Worm (Caenorhabditis elegans) whole organism, L2 larva: ENCODE results near the gene srd-35.

ENCODE experiments used
- C34F6.9 ChIP-seq: fragments of 150-350 bp; optimal IDR thresholded peaks from 2 replicates; lab custom pipeline; 2014; ENCODE audit warnings: missing biosample characterization, missing genetic modification characterization
- F13H6.1 ChIP-seq: sonication (generic microtip); optimal IDR thresholded peaks from 2 replicates; lab custom pipeline; 2016; ENCODE audit warnings: missing genetic modification characterization, missing compliant biosample characterization
- R02D3.7 ChIP-seq: fragments of 150-350 bp; optimal IDR thresholded peaks from 2 replicates; lab custom pipeline; 2014; ENCODE audit warnings: missing biosample characterization, missing genetic modification characterization
- Y55F3AM.14 ChIP-seq: fragments of 200-800 bp; sonication (Bioruptor generic); optimal IDR thresholded peaks from 2 replicates; lab custom pipeline; 2018; ENCODE audit warnings: mild to moderate bottlenecking, missing genetic modification characterization, missing compliant biosample characterization
- ZK546.5 ChIP-seq: sonication (generic microtip); optimal IDR thresholded peaks from 2 replicates; lab custom pipeline; 2017; ENCODE audit warnings: missing biosample characterization, missing genetic modification characterization
- alr-1 ChIP-seq: fragments of 150-350 bp; optimal IDR thresholded peaks from 2 replicates; lab custom pipeline; 2014; ENCODE audit warnings: missing biosample characterization, missing genetic modification characterization
- aly-2 ChIP-seq: fragments of 150-350 bp; optimal IDR thresholded peaks from 2 replicates; lab custom pipeline; 2014; ENCODE audit warnings: missing biosample characterization, missing genetic modification characterization
- ama-1 ChIP-seq: fragments of 150-350 bp; optimal IDR thresholded peaks from 2 replicates; lab custom pipeline; 2018; ENCODE audit warnings: inconsistent platforms
- blmp-1 ChIP-seq: sonication (generic microtip); optimal IDR thresholded peaks from 2 replicates; lab custom pipeline; 2017; ENCODE audit warnings: missing genetic modification characterization, mild to moderate bottlenecking, missing compliant biosample characterization, antibody characterized with exemption, moderate library complexity; ENCODE audit not compliant: insufficient read depth
- ceh-16 ChIP-seq: fragments of 150-350 bp; optimal IDR thresholded peaks from 2 replicates; lab custom pipeline; 2014; ENCODE audit warnings: missing biosample characterization, missing genetic modification characterization
- ceh-82 ChIP-seq: fragments of 150-350 bp; optimal IDR thresholded peaks from 2 replicates; lab custom pipeline; 2014; ENCODE audit warnings: missing biosample characterization, missing genetic modification characterization
- crh-2 ChIP-seq: sonication (generic microtip); optimal IDR thresholded peaks from 2 replicates; lab custom pipeline; 2017; ENCODE audit warnings: missing biosample characterization, missing genetic modification characterization
- dmd-4 ChIP-seq: sonication (generic microtip); optimal IDR thresholded peaks from 2 replicates; lab custom pipeline; 2017; ENCODE audit warnings: missing biosample characterization, missing genetic modification characterization
- egl-27 ChIP-seq: sonication (generic microtip); optimal IDR thresholded peaks from 3 replicates; lab custom pipeline; 2017; ENCODE audit warnings: missing biosample characterization, missing genetic modification reagents, missing genetic modification characterization
- elt-1 ChIP-seq: fragments of 150-350 bp; optimal IDR thresholded peaks from 2 replicates; lab custom pipeline; 2014; ENCODE audit warnings: missing biosample characterization, missing genetic modification characterization
- lin-11 ChIP-seq: fragments of 150-350 bp; sonication (generic microtip); optimal IDR thresholded peaks from 2 replicates; lab custom pipeline; 2014; ENCODE audit warnings: missing biosample characterization, missing genetic modification characterization, inconsistent platforms, mixed read lengths
- lin-13 ChIP-seq: fragments of 150-350 bp; optimal IDR thresholded peaks from 2 replicates; lab custom pipeline; 2014; ENCODE audit warnings: missing biosample characterization, missing genetic modification reagents, missing genetic modification characterization
- lin-39 ChIP-seq: fragments of 150-350 bp; optimal IDR thresholded peaks from 2 replicates; lab custom pipeline; 2014; ENCODE audit warnings: missing biosample characterization, missing genetic modification reagents, missing genetic modification characterization
- mab-5 ChIP-seq: fragments of 150-350 bp; optimal IDR thresholded peaks from 2 replicates; lab custom pipeline; 2014; ENCODE audit warnings: missing biosample characterization, missing genetic modification characterization
- mbf-1 ChIP-seq: sonication (generic microtip); optimal IDR thresholded peaks from 2 replicates; lab custom pipeline; 2017; ENCODE audit warnings: missing biosample characterization, missing genetic modification characterization
- nhr-10 ChIP-seq: sonication (generic microtip); optimal IDR thresholded peaks from 2 replicates; lab custom pipeline; 2017; ENCODE audit warnings: missing biosample characterization, missing genetic modification characterization
- nhr-11 ChIP-seq: fragments of 150-350 bp; optimal IDR thresholded peaks from 2 replicates; lab custom pipeline; 2014; ENCODE audit warnings: missing biosample characterization, missing genetic modification characterization
- nhr-12 ChIP-seq: fragments of 150-350 bp; optimal IDR thresholded peaks from 2 replicates; lab custom pipeline; 2014; ENCODE audit warnings: missing biosample characterization, missing genetic modification characterization
- nhr-21 ChIP-seq: fragments of 150-350 bp; optimal IDR thresholded peaks from 2 replicates; lab custom pipeline; 2014; ENCODE audit warnings: missing biosample characterization, missing genetic modification characterization
- nhr-23 ChIP-seq: fragments of 150-350 bp; optimal IDR thresholded peaks from 2 replicates; lab custom pipeline; 2014; ENCODE audit warnings: missing biosample characterization, missing genetic modification reagents, missing genetic modification characterization
- nhr-237 ChIP-seq: fragments of 150-350 bp; optimal IDR thresholded peaks from 2 replicates; lab custom pipeline; 2014; ENCODE audit warnings: missing biosample characterization, missing genetic modification characterization
- nhr-25 ChIP-seq: fragments of 150-350 bp; sonication (generic microtip); optimal IDR thresholded peaks from 3 replicates; lab custom pipeline; 2014; ENCODE audit warnings: missing biosample characterization, missing genetic modification characterization
- peb-1 ChIP-seq: fragments of 150-350 bp; optimal IDR thresholded peaks from 2 replicates; lab custom pipeline; 2014; ENCODE audit warnings: missing biosample characterization, missing genetic modification characterization
- sem-4 ChIP-seq: fragments of 150-350 bp; optimal IDR thresholded peaks from 2 replicates; lab custom pipeline; 2014; ENCODE audit warnings: missing biosample characterization, missing genetic modification reagents, missing genetic modification characterization
- skn-1 ChIP-seq: sonication (generic microtip); optimal IDR thresholded peaks from 2 replicates; lab custom pipeline; 2017; ENCODE audit warnings: missing biosample characterization, missing genetic modification characterization
- sma-3 ChIP-seq: sonication (generic microtip); optimal IDR thresholded peaks from 2 replicates; lab custom pipeline; 2016; ENCODE audit warnings: missing genetic modification reagents, missing genetic modification characterization, missing compliant biosample characterization
- sma-9 ChIP-seq, 2 experiments: fragments of 150-350 bp in 1 of 2; sonication (generic microtip) in 1 of 2; optimal IDR thresholded peaks; 2 replicates each; lab custom pipeline; 2014 to 2016; ENCODE audit warnings: missing genetic modification characterization in 2 of 2, mild to moderate bottlenecking in 1 of 2, missing biosample characterization in 1 of 2, missing compliant biosample characterization in 1 of 2, missing genetic modification reagents in 1 of 2, moderate library complexity in 1 of 2
- snpc-4 ChIP-seq: fragments of 150-350 bp; optimal IDR thresholded peaks from 2 replicates; lab custom pipeline; 2014; ENCODE audit warnings: missing biosample characterization, missing genetic modification characterization
- unc-39 ChIP-seq: fragments of 150-350 bp; optimal IDR thresholded peaks from 2 replicates; lab custom pipeline; 2014; ENCODE audit warnings: missing biosample characterization, missing genetic modification characterization
- unc-55 ChIP-seq: fragments of 150-350 bp; sonication (generic microtip); optimal IDR thresholded peaks from 3 replicates; lab custom pipeline; 2014; ENCODE audit warnings: missing biosample characterization, missing genetic modification reagents, missing genetic modification characterization
- zag-1 ChIP-seq: fragments of 150-350 bp; optimal IDR thresholded peaks from 2 replicates; lab custom pipeline; 2014; ENCODE audit warnings: missing biosample characterization, missing genetic modification characterization
- ztf-1 ChIP-seq: fragments of 200-800 bp; sonication (Bioruptor generic); conservative IDR thresholded peaks from 2 replicates; pipeline ENCODE4 v1.3.6; 2022; ENCODE audit warnings: missing genetic modification characterization, missing compliant biosample characterization
- ztf-4 ChIP-seq: fragments of 150-350 bp; optimal IDR thresholded peaks from 2 replicates; lab custom pipeline; 2014; ENCODE audit warnings: missing biosample characterization, missing genetic modification characterization

srd-35 gene

DNA sequence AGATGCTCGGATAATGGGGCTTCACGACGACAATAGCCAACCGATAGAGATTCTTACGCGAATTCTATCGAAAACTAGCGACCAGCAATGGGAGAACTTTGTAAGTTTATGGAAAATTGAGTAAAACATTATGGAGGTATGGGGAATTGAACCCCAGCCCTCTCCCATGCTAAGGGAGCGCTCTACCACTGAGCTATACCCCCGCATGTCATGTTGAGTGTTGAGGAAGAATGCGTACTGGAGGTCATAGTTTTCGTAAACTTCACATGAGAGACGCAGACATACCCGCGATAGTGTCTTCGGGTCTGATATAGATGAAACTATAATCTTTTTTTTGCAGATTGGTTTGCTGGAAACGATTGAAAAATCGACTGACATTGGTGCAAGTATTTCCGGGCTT, 39.2 kb downstream of the srd-35 start (continued):
- no peak for TF ChIP-seq R02D3.7 (tag; lab: Kevin White, UChicago)
- no peak for TF ChIP-seq nhr-10 (tag; lab: Kevin White, UChicago)
- TF ChIP-seq nhr-11 (tag; lab: Kevin White, UChicago) = no peak
- TF ChIP-seq nhr-23 (tag; lab: Kevin White, UChicago) = no peak
- TF ChIP-seq elt-1 (tag; lab: Kevin White, UChicago) = no peak
- TF ChIP-seq dmd-4 = no peak
- peak; percentile 57 for TF ChIP-seq nhr-21 (tag; lab: Kevin White, UChicago)

- TF ChIP-seq nhr-237 (tag; lab: Kevin White, UChicago) = no peak
- no peak for TF ChIP-seq peb-1
- TF ChIP-seq snpc-4 (tag; lab: Kevin White, UChicago) = no peak
- no peak for TF ChIP-seq elt-1 (tag; lab: Kevin White, UChicago)
- TF ChIP-seq ceh-82 (tag; lab: Kevin White, UChicago) = no peak
- no peak for TF ChIP-seq nhr-21 (tag; lab: Kevin White, UChicago)
- TF ChIP-seq nhr-10 (tag; lab: Kevin White, UChicago) = no peak
- TF ChIP-seq egl-27 (tag; lab: Kevin White, UChicago) = no peak
- no peak for TF ChIP-seq lin-13 (GFP tag; lab: Kevin White, UChicago)
- TF ChIP-seq ztf-4 (tag; lab: Kevin White, UChicago) = no peak
- TF ChIP-seq unc-39 (tag; lab: Kevin White, UChicago) = no peak
- TF ChIP-seq lin-11 (tag; lab: Kevin White, UChicago) = no peak
Measured at ce11 chrV:13004374-13004773, 40.2 kb downstream of the srd-35 start.

DNA sequence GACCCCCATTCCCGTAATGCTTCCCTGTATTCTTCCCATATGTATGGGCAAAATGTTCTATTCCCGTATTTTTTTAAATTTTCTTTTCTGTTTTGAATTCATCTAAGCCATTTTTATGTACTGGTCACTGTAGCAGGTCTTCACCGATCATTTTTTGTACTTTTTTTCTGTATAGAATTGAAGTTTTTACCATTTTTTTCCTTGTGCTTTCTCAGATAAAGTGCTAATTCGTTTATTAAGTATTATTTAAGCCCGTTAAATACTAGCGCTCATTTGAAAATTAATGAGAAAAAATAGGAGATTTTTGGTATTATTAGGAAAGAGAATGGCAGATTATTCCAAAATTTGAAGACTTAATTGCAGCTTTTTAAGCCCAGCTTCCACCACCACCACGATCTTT, 42.6 kb downstream of the srd-35 start:
- no peak for TF ChIP-seq C34F6.9
- no peak for TF ChIP-seq nhr-12 (tag; lab: Kevin White, UChicago)
- no peak for TF ChIP-seq aly-2 (tag; lab: Kevin White, UChicago)
- no peak for TF ChIP-seq sma-9 (GFP tag; optimal IDR thresholded peaks at IDR 0.05; lab: Kevin White, UChicago)
- TF ChIP-seq sma-9 (tag; optimal IDR thresholded peaks at IDR 0.05; lab: Kevin White, UChicago) = no peak
- TF ChIP-seq ztf-1 = no peak
- no peak for TF ChIP-seq nhr-21 (tag; lab: Kevin White, UChicago)
- no peak for TF ChIP-seq ama-1 (lab: Kevin White, UChicago)
- no peak for TF ChIP-seq dmd-4
- no peak for TF ChIP-seq sma-3 (GFP tag; lab: Kevin White, UChicago)
- TF ChIP-seq skn-1 (tag; lab: Kevin White, UChicago) = no peak
- no peak for TF ChIP-seq peb-1

ce11 chrV:13008825-13009224, 44.6 kb downstream of the srd-35 start, which contains the start of gene F15B9.10:
F15B9.10 (minus strand) TSS chrV:13008925.
- no peak for TF ChIP-seq unc-55 (GFP tag; lab: Kevin White, UChicago)
- TF ChIP-seq ztf-1 = no peak
- no peak for TF ChIP-seq alr-1 (tag; lab: Kevin White, UChicago)
- TF ChIP-seq nhr-10 (tag; lab: Kevin White, UChicago) = no peak
- no peak for TF ChIP-seq sma-9 (GFP tag; optimal IDR thresholded peaks at IDR 0.05; lab: Kevin White, UChicago)
- TF ChIP-seq sma-9 (tag; optimal IDR thresholded peaks at IDR 0.05; lab: Kevin White, UChicago) = no peak
- TF ChIP-seq snpc-4 (tag; lab: Kevin White, UChicago) = no peak
- no peak for TF ChIP-seq blmp-1 (tag; lab: Kevin White, UChicago)
- TF ChIP-seq lin-39 (tag; lab: Kevin White, UChicago) = no peak
- no peak for TF ChIP-seq unc-39 (tag; lab: Kevin White, UChicago)
- no peak for TF ChIP-seq ceh-82 (tag; lab: Kevin White, UChicago)
- no peak for TF ChIP-seq zag-1 (tag; lab: Kevin White, UChicago)
- no peak for TF ChIP-seq peb-1
- no peak for TF ChIP-seq ceh-16 (tag; lab: Kevin White, UChicago)
- no peak for TF ChIP-seq F13H6.1 (tag; lab: Kevin White, UChicago)
- no peak for TF ChIP-seq sem-4 (tag; lab: Kevin White, UChicago)
- TF ChIP-seq sma-3 (GFP tag; lab: Kevin White, UChicago) = no peak
- no peak for TF ChIP-seq mab-5
- no peak for TF ChIP-seq dmd-4

DNA sequence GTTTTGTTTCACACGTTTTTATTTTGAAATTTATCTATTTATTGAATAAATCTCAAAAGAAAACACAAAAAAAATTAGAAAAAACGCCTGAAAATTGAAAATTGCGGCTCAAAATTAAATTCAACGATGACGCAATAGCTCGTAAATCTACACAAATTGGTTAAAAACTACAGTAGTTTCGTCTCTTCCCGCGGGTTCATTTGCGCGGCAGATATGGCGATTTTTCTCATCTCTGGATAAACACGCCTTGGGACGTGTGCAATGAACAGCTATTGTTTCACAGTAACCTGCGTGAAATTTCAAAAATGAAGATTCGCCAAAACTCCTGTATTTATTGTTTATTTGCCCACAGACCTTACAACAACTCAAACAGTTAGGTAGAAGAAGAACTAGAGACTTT, 45.1 kb downstream of the srd-35 start:
- no peak for TF ChIP-seq nhr-25 (tag; lab: Kevin White, UChicago)
- no peak for TF ChIP-seq Y55F3AM.14 (GFP tag; lab: Kevin White, UChicago)
- TF ChIP-seq ZK546.5 = no peak
- TF ChIP-seq crh-2 = no peak
- no peak for TF ChIP-seq R02D3.7 (tag; lab: Kevin White, UChicago)
- no peak for TF ChIP-seq nhr-10 (tag; lab: Kevin White, UChicago)
- no peak for TF ChIP-seq ama-1 (lab: Kevin White, UChicago)
- no peak for TF ChIP-seq dmd-4
- TF ChIP-seq peb-1 = no peak
- no peak for TF ChIP-seq lin-11 (tag; lab: Kevin White, UChicago)
- no peak for TF ChIP-seq sem-4 (tag; lab: Kevin White, UChicago)
- TF ChIP-seq ceh-82 (tag; lab: Kevin White, UChicago) = no peak
- TF ChIP-seq C34F6.9 = no peak
- no peak for TF ChIP-seq mbf-1 (tag; lab: Kevin White, UChicago)
- TF ChIP-seq nhr-23 (tag; lab: Kevin White, UChicago) = no peak
